Fruit fly (Drosophila melanogaster) whole organism, embryonic: ENCODE results near the gene CG7519.
A peak's percentile ranks its signal among the peaks of the same experiment; 100 is the strongest.

ENCODE experiments used
- Abd-B ChIP-seq: fragments of 200-800 bp; sonication (Bioruptor generic); optimal IDR thresholded peaks from 2 replicates; lab custom pipeline; 2018; ENCODE audit warnings: missing biosample characterization, mild to moderate bottlenecking, missing genetic modification characterization, moderate library complexity
- Adf1 ChIP-seq: fragments of 200-800 bp; sonication (Bioruptor generic); IDR thresholded peaks from 2 replicates; pipeline ENCODE4 v1.3.6; 2022; ENCODE audit warnings: missing biosample characterization, missing genetic modification characterization
- CG10147 ChIP-seq: fragments of 200-800 bp; sonication (Bioruptor generic); optimal IDR thresholded peaks from 2 replicates; lab custom pipeline; 2019; ENCODE audit warnings: missing biosample characterization, mild to moderate bottlenecking, missing genetic modification characterization, moderate library complexity
- CG10267 ChIP-seq: fragments of 200-800 bp; sonication (Bioruptor generic); optimal IDR thresholded peaks from 2 replicates; lab custom pipeline; 2018; ENCODE audit warnings: missing biosample characterization, mild to moderate bottlenecking, missing genetic modification characterization, moderate library complexity
- CG10654 ChIP-seq: fragments of 200-800 bp; sonication (Bioruptor generic); optimal IDR thresholded peaks from 2 replicates; lab custom pipeline; 2016; ENCODE audit warnings: missing biosample characterization, missing genetic modification characterization
- CG11723 ChIP-seq: fragments of 200-800 bp; sonication (Bioruptor generic); optimal IDR thresholded peaks from 2 replicates; lab custom pipeline; 2017; ENCODE audit warnings: missing biosample characterization, mild to moderate bottlenecking, missing genetic modification characterization
- CG12155 ChIP-seq: fragments of 200-800 bp; sonication (Bioruptor generic); optimal IDR thresholded peaks from 3 replicates; lab custom pipeline; 2016; ENCODE audit warnings: missing biosample characterization, missing genetic modification characterization
- CG12769 ChIP-seq: fragments of 200-800 bp; sonication (Bioruptor generic); optimal IDR thresholded peaks from 2 replicates; lab custom pipeline; 2019; ENCODE audit warnings: missing biosample characterization, mild to moderate bottlenecking, missing genetic modification characterization, moderate library complexity
- CG13894 ChIP-seq: fragments of 200-800 bp; sonication (Bioruptor generic); optimal IDR thresholded peaks from 3 replicates; lab custom pipeline; 2018; ENCODE audit warnings: missing biosample characterization, mild to moderate bottlenecking, missing genetic modification characterization, moderate library complexity
- CG15514 ChIP-seq: fragments of 200-800 bp; sonication (Bioruptor generic); optimal IDR thresholded peaks from 3 replicates; lab custom pipeline; 2017; ENCODE audit warnings: missing biosample characterization, missing genetic modification characterization, mild to moderate bottlenecking, moderate library complexity, missing genetic modification reagents
- CG17359 ChIP-seq: fragments of 200-800 bp; sonication (Bioruptor generic); optimal IDR thresholded peaks from 3 replicates; lab custom pipeline; 2018; ENCODE audit warnings: missing biosample characterization, mild to moderate bottlenecking, missing genetic modification characterization, moderate library complexity
- CG17385 ChIP-seq: fragments of 200-800 bp; sonication (Bioruptor generic); optimal IDR thresholded peaks from 3 replicates; lab custom pipeline; 2018; ENCODE audit warnings: missing biosample characterization, mild to moderate bottlenecking, missing genetic modification characterization
- CG17912 ChIP-seq: fragments of 200-800 bp; sonication (Bioruptor generic); optimal IDR thresholded peaks from 2 replicates; lab custom pipeline; 2018; ENCODE audit warnings: missing biosample characterization, mild to moderate bottlenecking, missing genetic modification characterization
- CG18011 ChIP-seq: fragments of 200-800 bp; sonication (Bioruptor generic); optimal IDR thresholded peaks from 2 replicates; lab custom pipeline; 2017; ENCODE audit warnings: missing biosample characterization, missing genetic modification characterization, mild to moderate bottlenecking, moderate library complexity, missing genotype
- CG43689 ChIP-seq: fragments of 200-800 bp; sonication (Bioruptor generic); IDR thresholded peaks from 2 replicates; pipeline ENCODE4 v1.3.6; 2022; ENCODE audit warnings: missing biosample characterization, missing genetic modification characterization
- CG6791 ChIP-seq: fragments of 200-800 bp; sonication (Bioruptor generic); IDR thresholded peaks from 3 replicates; pipeline ENCODE4 v1.3.6; 2022; ENCODE audit warnings: missing biosample characterization, missing genetic modification characterization; ENCODE audit not compliant: partially characterized antibody
- CG7963 ChIP-seq: fragments of 200-800 bp; sonication (Bioruptor generic); IDR thresholded peaks from 3 replicates; pipeline ENCODE4 v1.3.6; 2022; ENCODE audit warnings: missing biosample characterization, missing genetic modification characterization; ENCODE audit not compliant: partially characterized antibody
- CG8359 ChIP-seq: fragments of 200-800 bp; sonication (Bioruptor generic); optimal IDR thresholded peaks from 2 replicates; lab custom pipeline; 2017; ENCODE audit warnings: missing biosample characterization, mild to moderate bottlenecking, missing genetic modification characterization, borderline replicate concordance
- CG9215 ChIP-seq: fragments of 200-800 bp; sonication (Bioruptor generic); IDR thresholded peaks from 2 replicates; pipeline ENCODE4 v1.3.6; 2022; ENCODE audit warnings: missing biosample characterization, missing genetic modification characterization
- CoRest ChIP-seq: fragments of 200-800 bp; sonication (Bioruptor generic); optimal IDR thresholded peaks from 3 replicates; lab custom pipeline; 2018; ENCODE audit warnings: missing biosample characterization, mild to moderate bottlenecking, missing genetic modification characterization, moderate library complexity
- H2.0 ChIP-seq: fragments of 200-800 bp; sonication (Bioruptor generic); IDR thresholded peaks from 2 replicates; pipeline ENCODE4 v1.3.6; 2022; ENCODE audit warnings: missing biosample characterization, missing genetic modification characterization
- HHEX ChIP-seq: fragments of 200-800 bp; sonication (Bioruptor generic); optimal IDR thresholded peaks from 3 replicates; lab custom pipeline; 2017; ENCODE audit warnings: missing biosample characterization, mild to moderate bottlenecking, missing genetic modification characterization, missing genetic modification reagents
- HLH54F ChIP-seq: fragments of 200-800 bp; sonication (Bioruptor generic); optimal IDR thresholded peaks from 3 replicates; lab custom pipeline; 2016; ENCODE audit warnings: missing biosample characterization, missing genetic modification characterization
- Hand ChIP-seq: fragments of 200-800 bp; sonication (Bioruptor generic); optimal IDR thresholded peaks from 2 replicates; lab custom pipeline; 2017; ENCODE audit warnings: mild to moderate bottlenecking, missing biosample characterization, missing genetic modification reagents, missing genetic modification characterization
- Hey ChIP-seq: fragments of 200-800 bp; sonication (Bioruptor generic); optimal IDR thresholded peaks from 3 replicates; lab custom pipeline; 2018; ENCODE audit warnings: missing biosample characterization, mild to moderate bottlenecking, missing genetic modification characterization
- Lim3 ChIP-seq: fragments of 200-800 bp; sonication (Bioruptor generic); IDR thresholded peaks from 2 replicates; pipeline ENCODE4 v1.3.6; 2022; ENCODE audit warnings: missing biosample characterization, missing genetic modification characterization
- Oaz ChIP-seq: fragments of 200-800 bp; sonication (Bioruptor generic); IDR thresholded peaks from 2 replicates; pipeline ENCODE4 v1.3.6; 2022; ENCODE audit warnings: missing biosample characterization, missing genetic modification characterization
- Spps ChIP-seq: fragments of 200-800 bp; sonication (Bioruptor generic); optimal IDR thresholded peaks from 2 replicates; lab custom pipeline; 2018; ENCODE audit warnings: missing biosample characterization, mild to moderate bottlenecking, missing genetic modification characterization
- bigmax ChIP-seq: fragments of 200-800 bp; sonication (Bioruptor generic); optimal IDR thresholded peaks from 2 replicates; lab custom pipeline; 2018; ENCODE audit warnings: missing biosample characterization, mild to moderate bottlenecking, missing genetic modification characterization
- cato ChIP-seq: fragments of 200-800 bp; sonication (Bioruptor generic); optimal IDR thresholded peaks from 2 replicates; lab custom pipeline; 2016; ENCODE audit warnings: missing biosample characterization, missing genetic modification characterization, borderline replicate concordance
- crc ChIP-seq: fragments of 200-800 bp; sonication (Bioruptor generic); optimal IDR thresholded peaks from 2 replicates; lab custom pipeline; 2016; ENCODE audit warnings: missing biosample characterization, missing genetic modification characterization
- dmrt11E ChIP-seq: fragments of 200-800 bp; sonication (Bioruptor generic); optimal IDR thresholded peaks from 3 replicates; lab custom pipeline; 2018; ENCODE audit warnings: missing biosample characterization, mild to moderate bottlenecking, missing genetic modification characterization, moderate library complexity
- eyg ChIP-seq: fragments of 200-800 bp; sonication (Bioruptor generic); optimal IDR thresholded peaks from 3 replicates; lab custom pipeline; 2016; ENCODE audit warnings: missing biosample characterization, missing genetic modification characterization
- fd64A ChIP-seq: fragments of 200-800 bp; sonication (Bioruptor generic); optimal IDR thresholded peaks from 3 replicates; lab custom pipeline; 2018; ENCODE audit warnings: missing biosample characterization, mild to moderate bottlenecking, missing genetic modification characterization
- ftz-f1 ChIP-seq: fragments of 200-800 bp; sonication (Bioruptor generic); optimal IDR thresholded peaks from 2 replicates; lab custom pipeline; 2016; ENCODE audit warnings: missing biosample characterization, missing genetic modification characterization
- gem ChIP-seq: fragments of 200-800 bp; sonication (Bioruptor generic); optimal IDR thresholded peaks from 2 replicates; lab custom pipeline; 2019; ENCODE audit warnings: missing biosample characterization, mild to moderate bottlenecking, missing genetic modification characterization, moderate library complexity
- gsb-n ChIP-seq: fragments of 200-800 bp; sonication (Bioruptor generic); optimal IDR thresholded peaks from 3 replicates; lab custom pipeline; 2018; ENCODE audit warnings: missing biosample characterization, mild to moderate bottlenecking, missing genetic modification characterization
- h ChIP-seq: fragments of >200 bp; optimal IDR thresholded peaks from 2 replicates; lab custom pipeline; 2017
- ham ChIP-seq: fragments of 200-800 bp; sonication (Bioruptor generic); IDR thresholded peaks from 2 replicates; pipeline ENCODE4 v1.3.6; 2022; ENCODE audit warnings: missing biosample characterization, missing genetic modification characterization
- hbn ChIP-seq: fragments of 200-800 bp; sonication (Bioruptor generic); IDR thresholded peaks from 2 replicates; pipeline ENCODE4 v1.3.6; 2022; ENCODE audit warnings: missing biosample characterization, missing genetic modification characterization; ENCODE audit not compliant: partially characterized antibody
- klu ChIP-seq: fragments of 200-800 bp; sonication (Bioruptor generic); IDR thresholded peaks from 2 replicates; pipeline ENCODE4 v1.3.6; 2022; ENCODE audit warnings: missing biosample characterization, missing genetic modification characterization
- kni ChIP-seq: fragments of 200-800 bp; sonication (Bioruptor generic); optimal IDR thresholded peaks from 3 replicates; lab custom pipeline; 2017; ENCODE audit warnings: mild to moderate bottlenecking, missing biosample characterization, missing genetic modification reagents, missing genetic modification characterization
- lilli ChIP-seq: fragments of 200-800 bp; sonication (Bioruptor generic); optimal IDR thresholded peaks from 3 replicates; lab custom pipeline; 2016; ENCODE audit warnings: missing biosample characterization, missing genetic modification characterization
- mirr ChIP-seq: fragments of 200-800 bp; sonication (Bioruptor generic); optimal IDR thresholded peaks from 3 replicates; lab custom pipeline; 2018; ENCODE audit warnings: missing biosample characterization, mild to moderate bottlenecking, missing genetic modification characterization
- otp ChIP-seq: fragments of 200-800 bp; sonication (Bioruptor generic); IDR thresholded peaks from 3 replicates; pipeline ENCODE4, ENCODE4 v1.3.6; 2022; ENCODE audit warnings: missing biosample characterization, missing genetic modification characterization
- pfk ChIP-seq: fragments of 200-800 bp; sonication (Bioruptor generic); optimal IDR thresholded peaks from 2 replicates; lab custom pipeline; 2018; ENCODE audit warnings: missing biosample characterization, mild to moderate bottlenecking, missing genetic modification characterization, moderate library complexity
- ro ChIP-seq: fragments of 200-800 bp; sonication (Bioruptor generic); IDR thresholded peaks from 2 replicates; pipeline ENCODE4 v1.3.6; 2022; ENCODE audit warnings: missing biosample characterization, missing genetic modification characterization
- slou ChIP-seq: fragments of 200-800 bp; sonication (Bioruptor generic); optimal IDR thresholded peaks from 3 replicates; lab custom pipeline; 2016; ENCODE audit warnings: missing biosample characterization, missing genetic modification characterization
- sna ChIP-seq: fragments of 200-800 bp; sonication (Bioruptor generic); IDR thresholded peaks from 2 replicates; pipeline ENCODE4 v1.3.6; 2022; ENCODE audit warnings: missing biosample characterization, missing genetic modification characterization; ENCODE audit not compliant: partially characterized antibody
- tin ChIP-seq: fragments of 200-800 bp; sonication (Bioruptor generic); optimal IDR thresholded peaks from 3 replicates; lab custom pipeline; 2016; ENCODE audit warnings: missing biosample characterization, missing genetic modification characterization
- twi ChIP-seq: fragments of 200-800 bp; optimal IDR thresholded peaks from 2 replicates; lab custom pipeline; 2019; ENCODE audit warnings: missing biosample characterization, mild to moderate bottlenecking, missing genetic modification characterization, moderate library complexity

CG7519 gene

DNA sequence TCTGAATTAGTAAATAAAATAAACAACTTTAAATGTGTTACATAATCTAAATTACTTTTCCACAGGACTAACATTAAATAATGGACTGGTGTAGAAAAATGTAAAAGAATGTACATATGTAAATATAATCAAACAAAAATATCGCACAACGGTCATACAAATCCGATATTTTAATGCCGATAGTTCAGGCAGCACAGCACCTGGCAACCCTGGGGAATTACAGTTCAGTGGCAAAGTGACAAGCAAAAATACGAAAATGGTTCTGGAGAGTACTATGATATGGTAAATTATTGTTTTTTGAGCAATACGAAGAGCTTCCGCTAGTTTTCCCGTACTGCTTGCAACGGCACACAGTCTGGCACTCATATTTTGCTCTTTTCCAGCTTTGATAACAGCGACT, 44.0 kb downstream of the CG7519 start, which contains the start of gene Rpn10 (continued):
- peak; percentile 94 for TF ChIP-seq sna
- no peak for TF ChIP-seq cato (GFP tag; lab: Kevin White, UChicago)
- TF ChIP-seq otp (GFP tag; lab: Robert Waterston, UW): no peak
- no peak for TF ChIP-seq bigmax
- no peak for TF ChIP-seq h (lab: Kevin White, UChicago)
- TF ChIP-seq CG6791 (GFP tag; lab: Robert Waterston, UW): peak; percentile 98
- TF ChIP-seq CG17359: no peak
- no peak for TF ChIP-seq ham (GFP tag; lab: Robert Waterston, UW)
- no peak for TF ChIP-seq Oaz (GFP tag; lab: Robert Waterston, UW)
- peak; percentile 78 for TF ChIP-seq CG13894 (tag; lab: Kevin White, UChicago)
- peak; percentile 69 for TF ChIP-seq pfk (GFP tag; lab: Kevin White, UChicago)
- no peak for TF ChIP-seq HLH54F (GFP tag; lab: Kevin White, UChicago)
- no peak for TF ChIP-seq fd64A (GFP tag; lab: Kevin White, UChicago)
- TF ChIP-seq CG15514 (GFP tag; lab: Kevin White, UChicago): peak; percentile 80
- peak; percentile 42 for TF ChIP-seq lilli (GFP tag; lab: Kevin White, UChicago)
- TF ChIP-seq CG17385 (GFP tag; lab: Kevin White, UChicago): no peak
- no peak for TF ChIP-seq CG8359
- TF ChIP-seq CG10147 (GFP tag; lab: Kevin White, UChicago): no peak
- TF ChIP-seq Lim3 (GFP tag; lab: Robert Waterston, UW): no peak
- TF ChIP-seq ftz-f1 (GFP tag; lab: Kevin White, UChicago): no peak
- TF ChIP-seq Hey (tag; lab: Kevin White, UChicago): no peak
- peak; percentile 58 for TF ChIP-seq CG10267 (tag; lab: Kevin White, UChicago)
- peak; percentile 93 for TF ChIP-seq CG7963 (GFP tag; lab: Robert Waterston, UW)
- TF ChIP-seq eyg (GFP tag; lab: Kevin White, UChicago): no peak
- TF ChIP-seq CG9215 (GFP tag; lab: Robert Waterston, UW): no peak
- peak; percentile 67 for TF ChIP-seq CoRest (tag; lab: Kevin White, UChicago)
- no peak for TF ChIP-seq CG17912 (GFP tag; lab: Kevin White, UChicago)
- no peak for TF ChIP-seq HHEX (GFP tag; lab: Kevin White, UChicago)
- no peak for TF ChIP-seq CG11723
- no peak for TF ChIP-seq klu (GFP tag; lab: Robert Waterston, UW)
- TF ChIP-seq Hand (GFP tag; lab: Kevin White, UChicago): no peak
- TF ChIP-seq crc (GFP tag; lab: Kevin White, UChicago): no peak
- TF ChIP-seq H2.0 (GFP tag; lab: Robert Waterston, UW): no peak
- TF ChIP-seq gsb-n (tag; lab: Kevin White, UChicago): no peak
- no peak for TF ChIP-seq Spps (tag; lab: Kevin White, UChicago)
- no peak for TF ChIP-seq CG43689 (GFP tag; lab: Robert Waterston, UW)
- TF ChIP-seq Adf1 (GFP tag; lab: Robert Waterston, UW): no peak
- TF ChIP-seq ro: no peak
- TF ChIP-seq CG10654 (GFP tag; lab: Kevin White, UChicago): peak; percentile 11
- TF ChIP-seq CG18011 (GFP tag; lab: Kevin White, UChicago): no peak
- peak; percentile 98 for TF ChIP-seq hbn (GFP tag; lab: Robert Waterston, UW)
- TF ChIP-seq twi (tag; lab: Kevin White, UChicago): peak; percentile 24
- TF ChIP-seq dmrt11E: peak; percentile 17
- no peak for TF ChIP-seq CG12769 (tag; lab: Kevin White, UChicago)
- no peak for TF ChIP-seq kni (GFP tag; lab: Kevin White, UChicago)
- TF ChIP-seq mirr (GFP tag; lab: Kevin White, UChicago): no peak
- TF ChIP-seq Abd-B (GFP tag; lab: Kevin White, UChicago): no peak
- TF ChIP-seq CG12155: peak; percentile 42
- peak; percentile 7 for TF ChIP-seq tin (GFP tag; lab: Kevin White, UChicago)
- no peak for TF ChIP-seq slou (GFP tag; lab: Kevin White, UChicago)
- TF ChIP-seq gem: no peak
